Worm (Caenorhabditis elegans) whole organism, L1 larva: Measurements from ENCODE around the gene F21C10.9.

ENCODE experiments used
- F16B12.6 ChIP-seq: fragments of 150-350 bp; optimal IDR thresholded peaks from 2 replicates; lab custom pipeline; 2014; ENCODE audit warnings: missing biosample characterization, missing genetic modification characterization
- ama-1 ChIP-seq: fragments of 150-350 bp; optimal IDR thresholded peaks from 2 replicates; lab custom pipeline; 2014
- fos-1 ChIP-seq: fragments of 150-350 bp; optimal IDR thresholded peaks from 2 replicates; lab custom pipeline; 2014; ENCODE audit warnings: missing biosample characterization, missing genetic modification characterization
- lin-13 ChIP-seq: fragments of 150-350 bp; optimal IDR thresholded peaks from 2 replicates; lab custom pipeline; 2014; ENCODE audit warnings: missing biosample characterization, missing genetic modification reagents, missing genetic modification characterization
- lsy-2 ChIP-seq, 2 experiments: fragments of 150-350 bp; optimal IDR thresholded peaks; 2 replicates each; lab custom pipeline; 2014; ENCODE audit warnings: missing biosample characterization in 2 of 2, missing genetic modification characterization in 2 of 2
- nhr-12 ChIP-seq: sonication (generic microtip); optimal IDR thresholded peaks from 2 replicates; lab custom pipeline; 2017; ENCODE audit warnings: missing biosample characterization, missing genetic modification characterization
- nhr-28 ChIP-seq: fragments of 150-350 bp; optimal IDR thresholded peaks from 2 replicates; lab custom pipeline; 2014; ENCODE audit warnings: missing biosample characterization, missing genetic modification characterization
- nhr-71 ChIP-seq: sonication (generic microtip); optimal IDR thresholded peaks from 2 replicates; lab custom pipeline; 2016; ENCODE audit warnings: mild to moderate bottlenecking, missing genetic modification characterization, moderate library complexity, missing compliant biosample characterization
- rnt-1 ChIP-seq: sonication (generic microtip); optimal IDR thresholded peaks from 2 replicates; lab custom pipeline; 2016; ENCODE audit warnings: mild to moderate bottlenecking, missing genetic modification characterization, moderate library complexity, missing compliant biosample characterization
- swsn-7 ChIP-seq: sonication (generic microtip); optimal IDR thresholded peaks from 2 replicates; lab custom pipeline; 2016; ENCODE audit warnings: missing genetic modification characterization, missing compliant biosample characterization
- unc-62 ChIP-seq: fragments of 150-350 bp; optimal IDR thresholded peaks from 2 replicates; lab custom pipeline; 2014; ENCODE audit warnings: missing biosample characterization, missing genetic modification reagents, missing genetic modification characterization

ce11 chrV:9051100-9051499 is 47.4 kb downstream of the F21C10.9 start, which contains the start of gene C25E10.7:
- TF ChIP-seq swsn-7 (no peak), unc-62 (GFP tag; lab: Kevin White, UChicago) (no peak), nhr-71 (tag; lab: Kevin White, UChicago) (no peak), rnt-1 (no peak), fos-1 (tag; lab: Kevin White, UChicago) (no peak), lsy-2 (tag; optimal IDR thresholded peaks at IDR 0.05; lab: Kevin White, UChicago) (no peak), lin-13 (no peak), nhr-12 (tag; lab: Kevin White, UChicago) (no peak), F16B12.6 (tag; lab: Kevin White, UChicago) (no peak), nhr-28 (tag; lab: Kevin White, UChicago) (no peak), ama-1 (no peak)
